Fruit fly (Drosophila melanogaster) whole organism, pupa: ENCODE measurements around the gene brm.

Experiments
- CG8159 ChIP-seq: fragments of 200-800 bp; sonication (Bioruptor generic); optimal IDR thresholded peaks from 3 replicates; lab custom pipeline; 2018; ENCODE audit warnings: missing biosample characterization, mild to moderate bottlenecking, missing genetic modification characterization, moderate library complexity
- D1 ChIP-seq: fragments of 200-800 bp; sonication (Bioruptor generic); optimal IDR thresholded peaks from 2 replicates; lab custom pipeline; 2018; ENCODE audit warnings: missing biosample characterization, mild to moderate bottlenecking, missing genetic modification characterization, moderate library complexity
- Ets98B ChIP-seq: fragments of 200-800 bp; sonication (Bioruptor generic); IDR thresholded peaks from 2 replicates; pipeline ENCODE4 v1.3.6; 2022; ENCODE audit warnings: missing biosample characterization, missing genetic modification characterization

DNA sequence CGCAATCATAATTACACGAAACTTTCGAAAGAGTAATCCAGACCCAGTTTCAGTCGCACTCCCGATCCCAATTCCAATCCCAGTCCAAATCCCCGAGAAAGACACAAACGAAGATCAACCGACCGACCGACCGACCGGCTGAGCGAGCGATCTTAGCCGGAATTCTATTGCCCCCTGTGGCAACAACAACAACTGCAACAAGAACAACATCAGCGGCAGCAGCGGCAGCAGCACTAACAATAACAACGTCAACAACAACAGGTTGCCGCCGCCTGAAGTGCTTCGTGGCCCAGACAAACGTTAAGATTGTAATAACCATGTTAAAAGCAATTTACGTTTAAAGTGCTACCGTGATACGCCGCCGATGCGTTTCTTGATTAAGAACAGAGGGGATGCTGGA, 36.1 kb upstream of the brm start:
- TF ChIP-seq CG8159 (tag; lab: Kevin White, UChicago), result no peak
- TF ChIP-seq D1, result no peak
- TF ChIP-seq Ets98B (GFP tag; lab: Robert Waterston, UW), result no peak
